Fruit fly (Drosophila melanogaster) whole organism, embryonic: Measurements from ENCODE around the gene CG10710.

Source experiments
- B-H2 ChIP-seq: fragments of 200-800 bp; sonication (Bioruptor generic); optimal IDR thresholded peaks from 2 replicates; lab custom pipeline; 2018; ENCODE audit warnings: missing biosample characterization, mild to moderate bottlenecking, missing genetic modification characterization
- Bteb2 ChIP-seq: fragments of 200-800 bp; sonication (Bioruptor generic); optimal IDR thresholded peaks from 2 replicates; lab custom pipeline; 2016; ENCODE audit warnings: missing biosample characterization, missing genetic modification characterization
- CG10431 ChIP-seq: fragments of 200-800 bp; sonication (Bioruptor generic); optimal IDR thresholded peaks from 3 replicates; lab custom pipeline; 2018; ENCODE audit warnings: missing biosample characterization, mild to moderate bottlenecking, missing genetic modification characterization
- CG10979 ChIP-seq: fragments of 200-800 bp; sonication (Bioruptor generic); optimal IDR thresholded peaks from 2 replicates; lab custom pipeline; 2018; ENCODE audit warnings: missing biosample characterization, mild to moderate bottlenecking, missing genetic modification characterization, moderate library complexity
- CG11085 ChIP-seq: fragments of 200-800 bp; sonication (Bioruptor generic); IDR thresholded peaks from 2 replicates; pipeline ENCODE4 v1.3.6; 2022; ENCODE audit warnings: missing biosample characterization, missing genetic modification characterization
- CG12769 ChIP-seq: fragments of 200-800 bp; sonication (Bioruptor generic); optimal IDR thresholded peaks from 2 replicates; lab custom pipeline; 2019; ENCODE audit warnings: missing biosample characterization, mild to moderate bottlenecking, missing genetic modification characterization, moderate library complexity
- CG16863 ChIP-seq: fragments of 200-800 bp; sonication (Bioruptor generic); optimal IDR thresholded peaks from 3 replicates; lab custom pipeline; 2016; ENCODE audit warnings: missing biosample characterization, missing genetic modification characterization
- CG17359 ChIP-seq: fragments of 200-800 bp; sonication (Bioruptor generic); optimal IDR thresholded peaks from 3 replicates; lab custom pipeline; 2018; ENCODE audit warnings: missing biosample characterization, mild to moderate bottlenecking, missing genetic modification characterization, moderate library complexity
- CG18262 ChIP-seq: fragments of 200-800 bp; optimal IDR thresholded peaks from 3 replicates; lab custom pipeline; 2019; ENCODE audit warnings: missing biosample characterization, mild to moderate bottlenecking, missing genetic modification characterization, moderate library complexity
- CG30431 ChIP-seq: fragments of 200-800 bp; sonication (Bioruptor generic); optimal IDR thresholded peaks from 2 replicates; lab custom pipeline; 2017; ENCODE audit warnings: missing biosample characterization, missing genetic modification characterization
- CG31441 ChIP-seq: fragments of 200-800 bp; sonication (Bioruptor generic); IDR thresholded peaks from 2 replicates; pipeline ENCODE4 v1.3.6; 2022; ENCODE audit warnings: missing biosample characterization, missing genetic modification characterization
- CG3281 ChIP-seq: fragments of 200-800 bp; sonication (Bioruptor generic); optimal IDR thresholded peaks from 3 replicates; lab custom pipeline; 2017; ENCODE audit warnings: missing biosample characterization, mild to moderate bottlenecking, missing genetic modification characterization
- CG34422 ChIP-seq: fragments of 200-800 bp; sonication (Bioruptor generic); IDR thresholded peaks from 3 replicates; pipeline ENCODE4 v1.3.6; 2022; ENCODE audit warnings: missing biosample characterization, missing genetic modification characterization
- CG4617 ChIP-seq: fragments of 200-800 bp; sonication (Bioruptor generic); optimal IDR thresholded peaks from 3 replicates; lab custom pipeline; 2016; ENCODE audit warnings: missing biosample characterization, missing genetic modification characterization, borderline replicate concordance
- CG5180 ChIP-seq: fragments of 200-800 bp; sonication (Bioruptor generic); optimal IDR thresholded peaks from 3 replicates; lab custom pipeline; 2017; ENCODE audit warnings: missing biosample characterization, missing genetic modification characterization, mild to moderate bottlenecking, moderate library complexity, missing genetic modification reagents
- CG5245 ChIP-seq: fragments of 200-800 bp; sonication (Bioruptor generic); optimal IDR thresholded peaks from 3 replicates; lab custom pipeline; 2016; ENCODE audit warnings: missing biosample characterization, missing genetic modification characterization
- CG7745 ChIP-seq: fragments of 200-800 bp; sonication (Bioruptor generic); optimal IDR thresholded peaks from 2 replicates; lab custom pipeline; 2018; ENCODE audit warnings: missing biosample characterization, mild to moderate bottlenecking, missing genetic modification characterization, moderate library complexity
- CG8478 ChIP-seq: fragments of >200 bp; optimal IDR thresholded peaks from 2 replicates; lab custom pipeline; 2018
- CG9215 ChIP-seq: fragments of 200-800 bp; sonication (Bioruptor generic); IDR thresholded peaks from 2 replicates; pipeline ENCODE4 v1.3.6; 2022; ENCODE audit warnings: missing biosample characterization, missing genetic modification characterization
- CG9817 ChIP-seq: fragments of 200-800 bp; sonication (Bioruptor generic); optimal IDR thresholded peaks from 2 replicates; lab custom pipeline; 2018; ENCODE audit warnings: missing biosample characterization, mild to moderate bottlenecking, missing genetic modification characterization, moderate library complexity
- CG9932 ChIP-seq: fragments of 200-800 bp; sonication (Bioruptor generic); IDR thresholded peaks from 2 replicates; pipeline ENCODE4 v1.3.6; 2022; ENCODE audit warnings: missing biosample characterization, missing genetic modification characterization
- CTCF ChIP-seq: fragments of 200-800 bp; sonication (Bioruptor generic); optimal IDR thresholded peaks from 2 replicates; lab custom pipeline; 2017; ENCODE audit warnings: missing biosample characterization, mild to moderate bottlenecking, missing genetic modification characterization, moderate library complexity
- Deaf1 ChIP-seq: fragments of 200-800 bp; optimal IDR thresholded peaks from 3 replicates; lab custom pipeline; 2019; ENCODE audit warnings: missing biosample characterization, mild to moderate bottlenecking, missing genetic modification characterization, moderate library complexity
- Dll ChIP-seq: fragments of 200-800 bp; sonication (Bioruptor generic); IDR thresholded peaks from 4 replicates; pipeline ENCODE4 v1.3.6; 2022; ENCODE audit warnings: missing biosample characterization, missing genetic modification characterization; ENCODE audit not compliant: partially characterized antibody
- Ets97D ChIP-seq: fragments of 200-800 bp; sonication (Bioruptor generic); optimal IDR thresholded peaks from 3 replicates; lab custom pipeline; 2016; ENCODE audit warnings: missing biosample characterization, missing genetic modification characterization
- HLH4C ChIP-seq: fragments of 200-800 bp; sonication (Bioruptor generic); IDR thresholded peaks from 3 replicates; pipeline ENCODE4 v1.3.6; 2022; ENCODE audit warnings: missing biosample characterization, missing genetic modification characterization; ENCODE audit not compliant: partially characterized antibody
- HmgD ChIP-seq: fragments of 200-800 bp; sonication (Bioruptor generic); optimal IDR thresholded peaks from 3 replicates; lab custom pipeline; 2016; ENCODE audit warnings: missing biosample characterization, missing genetic modification characterization
- HmgZ ChIP-seq: fragments of 200-800 bp; sonication (Bioruptor generic); optimal IDR thresholded peaks from 2 replicates; lab custom pipeline; 2018; ENCODE audit warnings: missing biosample characterization, mild to moderate bottlenecking, missing genetic modification characterization
- MTF-1 ChIP-seq: fragments of 200-800 bp; sonication (Bioruptor generic); optimal IDR thresholded peaks from 2 replicates; lab custom pipeline; 2018; ENCODE audit warnings: missing biosample characterization, mild to moderate bottlenecking, missing genetic modification characterization, borderline replicate concordance
- Mrtf ChIP-seq: fragments of 200-800 bp; sonication (Bioruptor generic); IDR thresholded peaks from 3 replicates; pipeline ENCODE4 v1.3.6; 2022; ENCODE audit warnings: missing biosample characterization, missing genetic modification characterization
- NC2β ChIP-seq: fragments of 200-800 bp; sonication (Bioruptor generic); optimal IDR thresholded peaks from 2 replicates; lab custom pipeline; 2016; ENCODE audit warnings: missing biosample characterization, missing genetic modification characterization
- NK7.1 ChIP-seq: fragments of 200-800 bp; sonication (Bioruptor generic); optimal IDR thresholded peaks from 3 replicates; lab custom pipeline; 2016; ENCODE audit warnings: missing biosample characterization, missing genetic modification characterization
- PHDP ChIP-seq: fragments of 200-800 bp; sonication (Bioruptor generic); optimal IDR thresholded peaks from 3 replicates; lab custom pipeline; 2018; ENCODE audit warnings: missing biosample characterization, mild to moderate bottlenecking, missing genetic modification characterization, moderate library complexity
- Vsx1 ChIP-seq: fragments of 200-800 bp; sonication (Bioruptor generic); optimal IDR thresholded peaks from 2 replicates; lab custom pipeline; 2017; ENCODE audit warnings: missing biosample characterization, mild to moderate bottlenecking, missing genetic modification characterization, missing genetic modification reagents
- Xbp1 ChIP-seq: fragments of 200-800 bp; sonication (Bioruptor generic); optimal IDR thresholded peaks from 3 replicates; lab custom pipeline; 2016; ENCODE audit warnings: missing biosample characterization, mild to moderate bottlenecking, missing genetic modification characterization
- ash1 ChIP-seq: fragments of 200-800 bp; sonication (Bioruptor generic); optimal IDR thresholded peaks from 2 replicates; lab custom pipeline; 2018; ENCODE audit warnings: missing biosample characterization, mild to moderate bottlenecking, missing genetic modification characterization
- cad ChIP-seq: fragments of >200 bp; optimal IDR thresholded peaks from 2 replicates; lab custom pipeline; 2017; ENCODE audit warnings: missing biosample characterization, missing genetic modification characterization
- cas ChIP-seq: fragments of 200-800 bp; sonication (Bioruptor generic); IDR thresholded peaks from 2 replicates; pipeline ENCODE4 v1.3.6; 2022; ENCODE audit warnings: missing biosample characterization, missing genetic modification characterization
- chn ChIP-seq: fragments of 200-800 bp; sonication (Bioruptor generic); optimal IDR thresholded peaks from 2 replicates; lab custom pipeline; 2016; ENCODE audit warnings: missing biosample characterization, missing genetic modification characterization
- crol ChIP-seq: fragments of 200-800 bp; sonication (Bioruptor generic); IDR thresholded peaks from 2 replicates; pipeline ENCODE4 v1.3.6; 2022; ENCODE audit warnings: missing biosample characterization, missing genetic modification characterization
- cwo ChIP-seq: fragments of 200-800 bp; sonication (Bioruptor generic); optimal IDR thresholded peaks from 3 replicates; lab custom pipeline; 2017; ENCODE audit warnings: missing biosample characterization, missing genetic modification characterization, mild to moderate bottlenecking, moderate library complexity, missing genetic modification reagents
- fd3F ChIP-seq: fragments of 200-800 bp; sonication (Bioruptor generic); optimal IDR thresholded peaks from 2 replicates; lab custom pipeline; 2018; ENCODE audit warnings: missing biosample characterization, mild to moderate bottlenecking, missing genetic modification characterization, moderate library complexity
- fd96Cb ChIP-seq: fragments of 200-800 bp; sonication (Bioruptor generic); optimal IDR thresholded peaks from 2 replicates; lab custom pipeline; 2018; ENCODE audit warnings: missing biosample characterization, mild to moderate bottlenecking, missing genetic modification characterization, moderate library complexity
- ftz-f1 ChIP-seq: fragments of 200-800 bp; sonication (Bioruptor generic); optimal IDR thresholded peaks from 2 replicates; lab custom pipeline; 2016; ENCODE audit warnings: missing biosample characterization, missing genetic modification characterization
- hbn ChIP-seq: fragments of 200-800 bp; sonication (Bioruptor generic); IDR thresholded peaks from 2 replicates; pipeline ENCODE4 v1.3.6; 2022; ENCODE audit warnings: missing biosample characterization, missing genetic modification characterization; ENCODE audit not compliant: partially characterized antibody
- nau ChIP-seq: fragments of 200-800 bp; sonication (Bioruptor generic); optimal IDR thresholded peaks from 3 replicates; lab custom pipeline; 2017; ENCODE audit warnings: missing biosample characterization, mild to moderate bottlenecking, missing genetic modification characterization, missing genetic modification reagents
- pb ChIP-seq: fragments of 200-800 bp; sonication (Bioruptor generic); optimal IDR thresholded peaks from 3 replicates; lab custom pipeline; 2016; ENCODE audit warnings: missing biosample characterization, missing genetic modification characterization
- ranshi ChIP-seq: fragments of 200-800 bp; sonication (Bioruptor generic); IDR thresholded peaks from 2 replicates; pipeline ENCODE4 v1.3.6; 2022; ENCODE audit warnings: missing biosample characterization, missing genetic modification characterization
- so ChIP-seq: fragments of 200-800 bp; sonication (Bioruptor generic); IDR thresholded peaks from 3 replicates; pipeline ENCODE4 v1.3.6; 2022; ENCODE audit warnings: missing biosample characterization, missing genetic modification characterization
- twi ChIP-seq: fragments of 200-800 bp; optimal IDR thresholded peaks from 2 replicates; lab custom pipeline; 2019; ENCODE audit warnings: missing biosample characterization, mild to moderate bottlenecking, missing genetic modification characterization, moderate library complexity
- wek ChIP-seq: fragments of 200-800 bp; sonication (Bioruptor generic); optimal IDR thresholded peaks from 3 replicates; lab custom pipeline; 2018; ENCODE audit warnings: missing biosample characterization, mild to moderate bottlenecking, missing genetic modification characterization, moderate library complexity

The CG10710 gene

dm6 chr3L:13494363-13495015 lies 24.9 kb downstream of the CG10710 start (continued):
- TF ChIP-seq CG34422 (0 out of 3 replicates have a peak, but pooled peaks have one; percentile 18), Vsx1 (no peak), Ets97D (no peak), CG9932 (no peak; the same call in 1 of the 2 replicates), pb (GFP tag; lab: Kevin White, UChicago) (no peak), cad (GFP tag; lab: Kevin White, UChicago) (no peak), CG5245 (GFP tag; lab: Kevin White, UChicago) (no peak), NK7.1 (GFP tag; lab: Kevin White, UChicago) (no peak), CG31441 (no peak), CG11085 (GFP tag; lab: Robert Waterston, UW) (no peak), CG17359 (tag; lab: Kevin White, UChicago) (no peak), Bteb2 (GFP tag; lab: Kevin White, UChicago) (no peak), HLH4C (no peak), CG3281 (GFP tag; lab: Kevin White, UChicago) (no peak), CG9817 (tag; lab: Kevin White, UChicago) (no peak), HmgZ (tag; lab: Kevin White, UChicago) (no peak), ash1 (GFP tag; lab: Kevin White, UChicago) (no peak), CG10431 (GFP tag; lab: Kevin White, UChicago) (no peak), cas (GFP tag; lab: Robert Waterston, UW) (no peak), cwo (GFP tag; lab: Kevin White, UChicago) (no peak), ranshi (GFP tag; lab: Robert Waterston, UW) (no peak), so (GFP tag; lab: Robert Waterston, UW) (no peak), Mrtf (GFP tag; lab: Robert Waterston, UW) (no peak), nau (no peak), CG10979 (tag; lab: Kevin White, UChicago) (no peak), hbn (GFP tag; lab: Robert Waterston, UW) (no peak), MTF-1 (no peak), Deaf1 (tag; lab: Kevin White, UChicago) (peak; percentile 96), CG7745 (tag; lab: Kevin White, UChicago) (no peak), wek (GFP tag; lab: Kevin White, UChicago) (no peak), fd96Cb (tag; lab: Kevin White, UChicago) (no peak), Dll (GFP tag; lab: Robert Waterston, UW) (no peak), NC2β (GFP tag; lab: Kevin White, UChicago) (no peak), CG4617 (no peak), twi (tag; lab: Kevin White, UChicago) (no peak), HmgD (GFP tag; lab: Kevin White, UChicago) (no peak), CG8478 (lab: Kevin White, UChicago) (no peak), CG12769 (tag; lab: Kevin White, UChicago) (peak; percentile 84), CG5180 (no peak), CG9215 (GFP tag; lab: Robert Waterston, UW) (no peak), PHDP (tag; lab: Kevin White, UChicago) (no peak), chn (no peak), CTCF (GFP tag; lab: Kevin White, UChicago) (no peak), B-H2 (GFP tag; lab: Kevin White, UChicago) (no peak), fd3F (GFP tag; lab: Kevin White, UChicago) (no peak), CG16863 (no peak), ftz-f1 (peak; percentile 1), CG18262 (no peak), crol (GFP tag; lab: Robert Waterston, UW) (0 out of 2 replicates have a peak, but pooled peaks have one; percentile 20), Xbp1 (no peak), CG30431 (no peak)
